Worm (Caenorhabditis elegans) whole organism, L4 larva: ENCODE data around the gene Y66D12A.21.

Experiments
- F37D6.2 ChIP-seq: sonication (generic microtip); optimal IDR thresholded peaks from 2 replicates; lab custom pipeline; 2016; ENCODE audit warnings: mild to moderate bottlenecking, missing genetic modification characterization, missing compliant biosample characterization
- F49E8.2 ChIP-seq: sonication (generic microtip); optimal IDR thresholded peaks from 2 replicates; lab custom pipeline; 2016; ENCODE audit warnings: missing compliant biosample characterization, mild to moderate bottlenecking, missing genetic modification characterization, borderline replicate concordance
- R02D3.7 ChIP-seq: fragments of 150-350 bp; sonication (generic microtip); optimal IDR thresholded peaks from 3 replicates; lab custom pipeline; 2014; ENCODE audit warnings: missing biosample characterization, missing genetic modification characterization
- Y105C5A.15 ChIP-seq: fragments of 200-800 bp; sonication (Bioruptor generic); IDR thresholded peaks from 2 replicates; pipeline ENCODE4 v1.3.6; 2022; ENCODE audit warnings: missing genetic modification characterization, missing compliant biosample characterization
- ZK546.5 ChIP-seq, 2 experiments: sonication (generic microtip); optimal IDR thresholded peaks; 2 replicates each; lab custom pipeline; 2017; ENCODE audit warnings: missing biosample characterization in 2 of 2, missing genetic modification characterization in 2 of 2
- aha-1 ChIP-seq: fragments of 150-350 bp; peaks from one replicate; lab custom pipeline; 2014; ENCODE audit warnings: missing biosample characterization, missing genetic modification characterization
- aly-2 ChIP-seq: sonication (generic microtip); optimal IDR thresholded peaks from 2 replicates; lab custom pipeline; 2018; ENCODE audit warnings: missing biosample characterization, missing genetic modification characterization
- ceh-20 ChIP-seq: fragments of 200-800 bp; sonication (Bioruptor generic); IDR thresholded peaks from 2 replicates; pipeline ENCODE4 v1.3.6; 2022; ENCODE audit warnings: missing genetic modification reagents, missing genetic modification characterization, missing compliant biosample characterization
- ceh-32 ChIP-seq: sonication (generic microtip); optimal IDR thresholded peaks from 2 replicates; lab custom pipeline; 2016; ENCODE audit warnings: mild to moderate bottlenecking, missing genetic modification characterization, missing compliant biosample characterization; ENCODE audit not compliant: poor library complexity
- ceh-44 ChIP-seq: fragments of 200-800 bp; sonication (Bioruptor generic); IDR thresholded peaks from 2 replicates; pipeline ENCODE4 v1.3.6; 2022; ENCODE audit warnings: missing genetic modification reagents, missing genetic modification characterization, missing compliant biosample characterization
- ceh-62 ChIP-seq: sonication (generic microtip); optimal IDR thresholded peaks from 2 replicates; lab custom pipeline; 2017; ENCODE audit warnings: missing biosample characterization, missing genetic modification characterization
- ceh-82 ChIP-seq: sonication (generic microtip); optimal IDR thresholded peaks from 2 replicates; lab custom pipeline; 2017; ENCODE audit warnings: missing biosample characterization, missing genetic modification characterization
- ctbp-1 ChIP-seq: fragments of 200-800 bp; sonication (Bioruptor generic); IDR thresholded peaks from 2 replicates; pipeline ENCODE4 v1.3.6; 2022; ENCODE audit warnings: missing genetic modification reagents, missing genetic modification characterization, missing compliant biosample characterization
- daf-16 ChIP-seq, 3 experiments: sonication (generic microtip); optimal IDR thresholded peaks; 2 replicates each; lab custom pipeline; 2016 to 2017; ENCODE audit warnings: missing genetic modification characterization in 3 of 3, missing genetic modification reagents in 3 of 3, mild to moderate bottlenecking in 2 of 3, missing compliant biosample characterization in 2 of 3, missing biosample characterization in 1 of 3, moderate library complexity in 1 of 3
- daf-8 ChIP-seq: fragments of 200-800 bp; sonication (Bioruptor generic); IDR thresholded peaks from 2 replicates; pipeline ENCODE4 v1.3.6; 2022; ENCODE audit warnings: missing genetic modification characterization, missing compliant biosample characterization
- dmd-8 ChIP-seq: fragments of 200-800 bp; sonication (Bioruptor generic); IDR thresholded peaks from 2 replicates; pipeline ENCODE4 v1.3.6; 2022; ENCODE audit warnings: missing genetic modification characterization, missing compliant biosample characterization
- egl-43 ChIP-seq: fragments of 200-800 bp; sonication (Bioruptor generic); IDR thresholded peaks from 2 replicates; pipeline ENCODE4 v1.3.6; 2022; ENCODE audit warnings: missing genetic modification reagents, missing genetic modification characterization, missing compliant biosample characterization
- fos-1 ChIP-seq: fragments of 150-350 bp; optimal IDR thresholded peaks from 2 replicates; lab custom pipeline; 2014; ENCODE audit warnings: missing biosample characterization, missing genetic modification characterization
- gei-8 ChIP-seq: fragments of 200-800 bp; sonication (Bioruptor generic); optimal IDR thresholded peaks from 2 replicates; lab custom pipeline; 2018; ENCODE audit warnings: mild to moderate bottlenecking, missing genetic modification characterization, missing compliant biosample characterization
- lin-1 ChIP-seq: fragments of 200-800 bp; sonication (Bioruptor generic); IDR thresholded peaks from 2 replicates; pipeline ENCODE4 v1.3.6; 2022; ENCODE audit warnings: missing genetic modification reagents, missing genetic modification characterization, missing compliant biosample characterization
- lin-38 ChIP-seq: fragments of 200-800 bp; sonication (Bioruptor generic); IDR thresholded peaks from 2 replicates; pipeline ENCODE4 v1.3.6; 2022; ENCODE audit warnings: missing genetic modification reagents, missing genetic modification characterization, missing compliant biosample characterization
- madf-9 ChIP-seq: fragments of 200-800 bp; sonication (Bioruptor generic); conservative IDR thresholded peaks from 2 replicates; pipeline ENCODE4 v1.3.6; 2022; ENCODE audit warnings: missing genetic modification reagents, missing genetic modification characterization, missing compliant biosample characterization
- mes-2 ChIP-seq: sonication (generic microtip); optimal IDR thresholded peaks from 2 replicates; lab custom pipeline; 2016; ENCODE audit warnings: missing genotype, mild to moderate bottlenecking, missing genetic modification characterization, missing compliant biosample characterization; ENCODE audit not compliant: poor library complexity, severe bottlenecking
- mxl-3 ChIP-seq: fragments of 200-800 bp; sonication (Bioruptor generic); optimal IDR thresholded peaks from 2 replicates; lab custom pipeline; 2018; ENCODE audit warnings: mild to moderate bottlenecking, missing genetic modification characterization, missing compliant biosample characterization
- nhr-25 ChIP-seq: sonication (generic microtip); optimal IDR thresholded peaks from 2 replicates; lab custom pipeline; 2017; ENCODE audit warnings: missing genetic modification characterization, mild to moderate bottlenecking, missing compliant biosample characterization, antibody characterized with exemption, moderate library complexity, borderline replicate concordance; ENCODE audit not compliant: insufficient read depth
- nhr-42 ChIP-seq: fragments of 200-800 bp; sonication (Bioruptor generic); IDR thresholded peaks from 2 replicates; pipeline ENCODE4 v1.3.6; 2022; ENCODE audit warnings: missing genetic modification characterization, missing compliant biosample characterization
- nhr-48 ChIP-seq: sonication (generic microtip); optimal IDR thresholded peaks from 2 replicates; lab custom pipeline; 2016; ENCODE audit warnings: mild to moderate bottlenecking, missing genetic modification characterization, missing compliant biosample characterization
- php-3 ChIP-seq: fragments of 200-800 bp; sonication (Bioruptor generic); IDR thresholded peaks from 2 replicates; pipeline ENCODE4 v1.3.6; 2022; ENCODE audit warnings: missing genetic modification reagents, missing genetic modification characterization, missing compliant biosample characterization
- set-16 ChIP-seq: fragments of 200-800 bp; sonication (Bioruptor generic); IDR thresholded peaks from 2 replicates; pipeline ENCODE4 v1.3.6; 2022; ENCODE audit warnings: missing genetic modification reagents, missing genetic modification characterization, missing compliant biosample characterization
- skn-1 ChIP-seq: fragments of 150-350 bp; optimal IDR thresholded peaks from 2 replicates; lab custom pipeline; 2014; ENCODE audit warnings: missing biosample characterization, missing genetic modification characterization
- snpc-1.2 ChIP-seq: fragments of 200-800 bp; sonication (Bioruptor generic); IDR thresholded peaks from 2 replicates; pipeline ENCODE4 v1.3.6; 2022; ENCODE audit warnings: missing genetic modification reagents, missing genetic modification characterization, missing compliant biosample characterization
- unc-39 ChIP-seq: sonication (generic microtip); optimal IDR thresholded peaks from 2 replicates; lab custom pipeline; 2017; ENCODE audit warnings: missing biosample characterization, missing genetic modification characterization
- unc-62 ChIP-seq, 3 experiments: fragments of 150-350 bp in 1 of 3; sonication (generic microtip); optimal IDR thresholded peaks in 2 of 3; peaks in 1 of 3; 1 replicate in 1 of 3; 2 replicates in 2 of 3; lab custom pipeline; 2014 to 2017; ENCODE audit warnings: missing biosample characterization in 3 of 3, missing genetic modification characterization in 3 of 3, missing genetic modification reagents in 3 of 3, missing genotype in 1 of 3
- vab-7 ChIP-seq: fragments of 200-800 bp; sonication (Bioruptor generic); IDR thresholded peaks from 2 replicates; pipeline ENCODE4 v1.3.6; 2022; ENCODE audit warnings: missing genetic modification reagents, missing genetic modification characterization, missing compliant biosample characterization
- zag-1 ChIP-seq: fragments of 150-350 bp; optimal IDR thresholded peaks from 2 replicates; lab custom pipeline; 2014; ENCODE audit warnings: missing biosample characterization, missing genetic modification characterization
- zfp-2 ChIP-seq: sonication (generic microtip); optimal IDR thresholded peaks from 2 replicates; lab custom pipeline; 2016; ENCODE audit warnings: mild to moderate bottlenecking, missing genetic modification characterization, missing compliant biosample characterization
- ztf-7 ChIP-seq: fragments of 150-350 bp; optimal IDR thresholded peaks from 2 replicates; lab custom pipeline; 2014; ENCODE audit warnings: missing biosample characterization, missing genetic modification characterization

Gene Y66D12A.21

DNA sequence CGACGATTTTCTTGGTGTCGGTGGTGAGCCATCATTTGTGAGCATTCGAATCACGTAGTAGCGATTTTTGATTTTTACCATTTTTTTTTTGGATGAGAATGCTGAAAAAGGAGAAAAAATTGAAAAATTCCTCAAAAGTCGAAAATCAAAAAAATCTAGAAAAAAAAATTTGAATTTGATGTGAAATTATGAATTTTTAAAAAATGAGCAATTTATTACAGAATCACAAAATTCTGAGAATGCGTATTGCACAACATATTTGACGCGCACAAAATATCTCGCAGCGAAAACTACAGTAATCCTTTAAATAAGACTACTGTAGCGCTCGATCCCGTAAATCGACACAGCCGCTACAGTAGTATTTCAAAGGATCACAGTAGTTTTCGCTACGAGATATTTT lies 17.9 kb downstream of the Y66D12A.21 start, which contains the start of gene popl-5:
Gene popl-5, minus strand, starts transcription at position 101 of the 400 bp plus-strand sequence.
- no peak for TF ChIP-seq Y105C5A.15 (GFP tag; lab: Robert Waterston, UW)
- no peak for TF ChIP-seq snpc-1.2
- TF ChIP-seq ceh-20, result no peak
- TF ChIP-seq ceh-82 (tag; lab: Kevin White, UChicago), result no peak
- no peak for TF ChIP-seq ctbp-1 (GFP tag; lab: Robert Waterston, UW)
- no peak for TF ChIP-seq ztf-7 (tag; lab: Kevin White, UChicago)
- no peak for TF ChIP-seq dmd-8 (GFP tag; lab: Robert Waterston, UW)
- no peak for TF ChIP-seq vab-7
- no peak for TF ChIP-seq gei-8 (GFP tag; lab: Kevin White, UChicago)
- TF ChIP-seq zag-1 (tag; lab: Kevin White, UChicago), result no peak
- no peak for TF ChIP-seq skn-1 (tag; lab: Kevin White, UChicago)
- no peak for TF ChIP-seq lin-1
- TF ChIP-seq fos-1 (tag; lab: Kevin White, UChicago), result no peak
- no peak for TF ChIP-seq set-16
- no peak for TF ChIP-seq madf-9 (GFP tag; lab: Robert Waterston, UW)
- no peak for TF ChIP-seq nhr-48
- TF ChIP-seq daf-8 (GFP tag; lab: Robert Waterston, UW), result no peak
- TF ChIP-seq unc-39, result no peak

DNA sequence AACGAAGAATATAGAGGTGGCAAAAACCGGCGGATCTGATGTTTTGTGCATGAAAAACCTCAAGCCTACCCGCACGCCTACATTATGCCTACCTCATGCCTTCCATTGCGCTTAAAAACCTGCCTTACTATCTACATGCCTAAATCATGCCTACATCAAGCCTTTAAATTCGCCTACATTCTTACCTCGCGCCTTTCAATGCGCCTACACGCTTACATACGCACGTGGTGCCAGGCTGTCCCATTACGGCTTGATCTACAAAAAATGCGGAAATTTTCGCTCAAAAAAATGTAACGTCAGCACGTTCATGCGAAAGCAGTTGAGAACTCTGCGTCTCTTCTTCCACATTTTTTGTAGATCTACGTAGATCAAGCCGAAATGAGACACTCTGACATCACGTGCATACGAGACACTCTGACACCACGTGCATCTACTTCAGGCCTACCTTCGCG lies 20.9 kb downstream of the Y66D12A.21 start, which contains the start of gene fbxa-220:
Gene fbxa-220, minus strand, starts transcription at position 51 of the 452 bp plus-strand sequence.
- TF ChIP-seq aha-1 (peak; percentile 95), zfp-2 (tag; lab: Kevin White, UChicago) (no peak)

DNA sequence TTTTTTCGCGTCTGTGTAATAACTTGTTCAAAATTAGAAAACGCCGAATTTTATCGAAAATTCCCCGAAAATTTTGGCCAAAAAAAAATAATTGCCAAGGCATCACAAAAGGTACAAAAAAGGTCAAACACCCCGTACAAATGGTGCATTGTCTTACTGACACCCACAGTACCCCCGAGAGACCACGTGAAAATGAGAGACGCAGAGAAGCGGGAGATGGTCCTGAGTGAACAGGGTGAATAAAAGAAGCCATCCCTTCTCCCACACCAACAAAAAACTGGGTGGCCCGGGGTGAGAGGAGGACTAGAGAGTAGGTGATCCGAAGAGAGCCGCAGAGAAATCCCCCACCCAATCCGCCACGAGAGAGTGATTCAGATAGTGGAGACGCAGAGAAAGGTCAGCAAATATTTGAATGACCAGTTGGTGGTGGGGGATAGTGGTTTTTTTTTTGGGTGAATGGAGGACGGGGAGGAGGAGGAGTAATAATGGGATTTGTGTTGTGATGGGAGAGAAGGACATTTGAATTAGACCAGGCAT lies 23.7 kb downstream of the Y66D12A.21 start:
- TF ChIP-seq ztf-7 (tag; lab: Kevin White, UChicago), result no peak
- no peak for TF ChIP-seq aly-2
- no peak for TF ChIP-seq lin-1
- peak; percentile 55 for TF ChIP-seq set-16

DNA sequence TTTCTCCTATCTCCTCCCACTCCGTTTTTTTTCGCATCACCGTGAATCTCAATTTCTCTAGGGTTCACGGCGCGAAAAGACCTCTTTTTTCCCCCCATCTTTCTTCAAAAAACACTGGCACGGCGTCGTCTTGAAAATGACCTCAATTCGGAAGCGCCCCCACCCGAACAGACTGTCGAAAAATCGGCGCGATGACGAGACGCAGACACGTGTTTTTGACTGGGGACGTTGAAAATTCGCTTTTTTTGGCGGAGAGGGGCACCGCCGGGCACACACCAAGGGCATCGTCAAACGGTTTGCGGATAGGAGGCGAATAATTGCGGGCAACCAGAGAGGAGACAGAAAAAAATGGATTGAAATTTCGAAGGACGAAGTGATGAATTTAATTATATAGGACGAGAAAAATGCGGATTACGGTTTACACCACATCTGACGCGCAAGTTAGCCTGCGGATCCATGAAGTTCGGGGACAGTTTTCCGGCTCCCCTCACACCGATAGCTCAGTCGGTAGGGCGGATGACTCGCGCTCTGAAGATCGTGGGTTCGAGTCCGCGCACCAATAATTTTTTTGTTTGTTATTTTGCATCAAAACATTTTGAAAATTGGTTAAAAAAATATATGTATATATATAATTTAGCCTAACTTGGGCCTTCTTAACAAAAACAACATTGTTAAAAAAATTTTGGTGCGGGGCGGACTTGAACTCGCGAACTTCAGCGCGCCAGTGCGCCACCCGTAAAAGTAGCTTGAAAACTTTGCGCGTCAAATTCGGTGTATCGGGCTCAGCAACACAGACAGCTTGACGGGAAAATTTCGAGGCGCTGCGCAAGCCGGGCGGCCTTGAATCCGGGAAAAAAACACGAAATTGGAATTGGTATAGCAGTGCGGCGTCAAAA lies 26.4 kb downstream of the Y66D12A.21 start:
- TF ChIP-seq F37D6.2 (tag; lab: Kevin White, UChicago) (no peak), unc-62 (GFP tag; optimal IDR thresholded peaks at IDR 0.05 in 1 of 2; lab: Kevin White, UChicago) (peak in 1 of 2 experiments; percentile 26), unc-62 (tag; optimal IDR thresholded peaks at IDR 0.05; lab: Kevin White, UChicago) (no peak), ZK546.5 (tag; optimal IDR thresholded peaks at IDR 0.05; lab: Kevin White, UChicago) (no peak), mes-2 (tag; lab: Kevin White, UChicago) (no peak), nhr-42 (GFP tag; lab: Robert Waterston, UW) (0 out of 2 replicates have a peak, but pooled peaks have one; percentile 35), nhr-25 (tag; lab: Kevin White, UChicago) (peak; percentile 42), egl-43 (GFP tag; lab: Robert Waterston, UW) (0 out of 2 replicates have a peak, but pooled peaks have one; percentile 4), ceh-44 (GFP tag; lab: Robert Waterston, UW) (0 out of 2 replicates have a peak, but pooled peaks have one; percentile 4), set-16 (0 out of 2 replicates have a peak, but pooled peaks have one; percentile 22), php-3 (GFP tag; lab: Robert Waterston, UW) (no peak), daf-16 (GFP tag; optimal IDR thresholded peaks at IDR 0.05; lab: Kevin White, UChicago) (no peak), daf-16 (tag; optimal IDR thresholded peaks at IDR 0.05; lab: Kevin White, UChicago) (no peak), lin-38 (GFP tag; lab: Robert Waterston, UW) (no peak), ctbp-1 (GFP tag; lab: Robert Waterston, UW) (no peak), R02D3.7 (tag; lab: Kevin White, UChicago) (no peak), mxl-3 (GFP tag; lab: Kevin White, UChicago) (peak; percentile 46), ceh-32 (tag; lab: Kevin White, UChicago) (no peak), aha-1 (no peak), ceh-62 (tag; lab: Kevin White, UChicago) (no peak), F49E8.2 (tag; lab: Kevin White, UChicago) (no peak)
